Worm (Caenorhabditis elegans): ENCODE data around the gene nhx-2.

Gene nhx-2

ce11 chrII:7666967-7667366, 26.8 kb downstream of the nhx-2 start, which contains the start of gene lir-2:
Gene lir-2, plus strand, starts transcription at chrII:7667267.
- no peak for TF ChIP-seq cog-1 (tag; optimal IDR thresholded peaks at IDR 0.05)
- TF ChIP-seq ztf-29 (GFP tag; IDR thresholded peaks at IDR 0.05) = no peak
- TF ChIP-seq tab-1 (GFP tag; IDR thresholded peaks at IDR 0.05) = no peak
- TF ChIP-seq med-1 (GFP tag; optimal IDR thresholded peaks at IDR 0.05; ENCODE audit: insufficient read depth) = no peak
- no peak for TF ChIP-seq flt-1 (GFP tag; IDR thresholded peaks at IDR 0.05)
- TF ChIP-seq ref-1 (GFP tag; conservative IDR thresholded peaks at IDR 0.05) = no peak
- TF ChIP-seq ztf-23 (GFP tag; IDR thresholded peaks at IDR 0.05) = no peak
- TF ChIP-seq klf-2 (GFP tag; conservative IDR thresholded peaks at IDR 0.05) = no peak
- TF ChIP-seq T22C8.4 (GFP tag; IDR thresholded peaks at IDR 0.05) = no peak

DNA sequence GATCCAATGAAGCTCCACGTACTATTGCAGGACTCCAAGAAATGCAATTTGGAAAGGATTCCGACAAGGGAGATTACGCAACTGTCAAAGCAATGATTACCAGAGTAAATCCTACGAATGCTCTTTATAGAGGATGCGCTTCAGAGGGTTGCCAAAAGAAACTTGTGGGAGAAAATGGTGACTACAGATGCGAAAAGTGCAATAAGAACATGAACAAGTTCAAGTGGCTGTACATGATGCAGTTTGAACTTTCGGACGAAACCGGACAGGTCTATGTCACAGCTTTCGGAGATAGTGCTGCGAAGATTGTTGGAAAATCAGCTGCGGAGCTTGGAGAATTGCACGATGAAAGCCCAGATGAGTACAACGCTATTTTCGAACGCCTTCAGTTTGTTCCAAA, 27.4 kb downstream of the nhx-2 start:
- TF ChIP-seq ref-1 (GFP tag; conservative IDR thresholded peaks at IDR 0.05) (no peak), flt-1 (GFP tag; IDR thresholded peaks at IDR 0.05) (no peak), klf-2 (GFP tag; conservative IDR thresholded peaks at IDR 0.05) (no peak), ztf-23 (GFP tag; IDR thresholded peaks at IDR 0.05) (no peak), T22C8.4 (GFP tag; IDR thresholded peaks at IDR 0.05) (no peak), tab-1 (GFP tag; IDR thresholded peaks at IDR 0.05) (no peak), cog-1 (tag; optimal IDR thresholded peaks at IDR 0.05) (no peak), med-1 (GFP tag; optimal IDR thresholded peaks at IDR 0.05; ENCODE audit: insufficient read depth) (no peak)

- TF ChIP-seq ztf-23 (GFP tag; IDR thresholded peaks at IDR 0.05) (0 out of 2 replicates have a peak, but pooled peaks have one; percentile 9), flt-1 (GFP tag; IDR thresholded peaks at IDR 0.05) (no peak)
These were observed 29.8 kb downstream of the nhx-2 start, which contains the start of the genes F18A1.7 and rpa-1 for ce11 chrII:7663704-7664660. Gene F18A1.7, minus strand, starts transcription at chrII:7663754. Gene rpa-1, plus strand, starts transcription at chrII:7664582.

ce11 chrII:7663028-7663427, 30.7 kb downstream of the nhx-2 start:
- TF ChIP-seq ztf-29 (GFP tag; IDR thresholded peaks at IDR 0.05) = no peak
- TF ChIP-seq tab-1 (GFP tag; IDR thresholded peaks at IDR 0.05) = no peak
- no peak for TF ChIP-seq ref-1 (GFP tag; conservative IDR thresholded peaks at IDR 0.05)
- TF ChIP-seq flt-1 (GFP tag; IDR thresholded peaks at IDR 0.05) = no peak
- TF ChIP-seq cog-1 (tag; optimal IDR thresholded peaks at IDR 0.05) = no peak
- no peak for TF ChIP-seq T22C8.4 (GFP tag; IDR thresholded peaks at IDR 0.05)
- TF ChIP-seq med-1 (GFP tag; optimal IDR thresholded peaks at IDR 0.05; ENCODE audit: insufficient read depth) = no peak
- no peak for TF ChIP-seq ztf-23 (GFP tag; IDR thresholded peaks at IDR 0.05)
- TF ChIP-seq klf-2 (GFP tag; conservative IDR thresholded peaks at IDR 0.05) = no peak

DNA sequence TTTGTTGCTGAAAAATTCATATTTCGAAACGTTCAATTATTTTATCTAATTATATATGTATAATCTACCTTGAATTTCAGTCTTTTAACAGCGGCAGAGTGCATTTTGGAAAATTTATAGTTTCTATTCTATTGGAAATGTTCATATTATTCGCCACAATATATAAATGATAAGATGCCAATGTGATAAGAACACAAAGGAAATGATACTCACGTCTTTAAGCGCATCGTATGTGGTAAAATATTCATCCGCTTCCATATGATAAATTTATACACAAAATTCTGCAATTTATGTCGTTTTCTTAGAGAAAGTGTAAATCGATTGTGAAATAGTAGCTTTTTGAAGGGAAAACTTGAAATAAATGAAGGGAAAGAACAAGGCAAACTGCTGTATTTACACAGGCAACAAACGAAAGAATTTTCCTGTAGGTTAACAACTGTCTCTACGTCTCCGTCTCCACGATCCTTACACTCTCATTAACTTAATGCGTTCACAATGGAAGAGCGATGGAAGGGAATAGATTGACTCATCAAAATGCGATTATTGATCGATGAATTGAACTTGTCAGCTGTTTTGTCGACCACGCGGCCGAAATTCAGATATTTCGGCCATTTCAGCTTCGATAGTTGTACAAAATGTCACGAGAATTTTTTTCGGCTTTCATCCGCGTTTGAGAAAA, 31.6 kb downstream of the nhx-2 start, which contains the start of gene alfa-1:
TSS of gene alfa-1 (minus strand) at position 515 of the 679 bp plus-strand sequence.
- TF ChIP-seq ztf-29 (GFP tag; IDR thresholded peaks at IDR 0.05) (no peak), flt-1 (GFP tag; IDR thresholded peaks at IDR 0.05) (no peak), ref-1 (GFP tag; conservative IDR thresholded peaks at IDR 0.05) (no peak)

DNA sequence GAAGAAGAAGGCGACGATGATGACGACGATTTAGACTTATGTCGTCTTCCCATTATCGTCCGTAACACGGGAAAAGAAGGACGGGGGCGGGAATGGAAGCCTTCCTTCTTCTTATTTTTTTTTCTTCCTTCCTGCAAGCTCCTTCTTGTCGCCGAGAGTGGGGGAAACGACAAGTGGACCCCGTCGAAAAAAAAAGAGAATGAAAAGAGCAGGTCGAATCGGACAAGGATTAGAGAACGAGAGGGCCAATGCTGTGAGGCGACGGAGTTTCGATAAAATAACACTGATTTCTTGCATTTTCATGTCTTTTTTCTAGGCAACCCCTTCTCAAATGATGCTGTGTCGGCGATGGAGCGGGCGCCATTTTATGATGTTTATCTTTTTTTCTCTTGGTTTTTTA, 42.6 kb downstream of the nhx-2 start, which contains the start of gene pde-4:
TSS of gene pde-4 (minus strand) at position 76 of the 400 bp plus-strand sequence.
- TF ChIP-seq med-1 (GFP tag; optimal IDR thresholded peaks at IDR 0.05; ENCODE audit: insufficient read depth) (no peak), flt-1 (GFP tag; IDR thresholded peaks at IDR 0.05) (no peak), ref-1 (GFP tag; conservative IDR thresholded peaks at IDR 0.05) (no peak), ztf-29 (GFP tag; IDR thresholded peaks at IDR 0.05) (no peak), tab-1 (GFP tag; IDR thresholded peaks at IDR 0.05) (no peak), cog-1 (tag; optimal IDR thresholded peaks at IDR 0.05) (no peak), klf-2 (GFP tag; conservative IDR thresholded peaks at IDR 0.05) (no peak), T22C8.4 (GFP tag; IDR thresholded peaks at IDR 0.05) (no peak), ztf-23 (GFP tag; IDR thresholded peaks at IDR 0.05) (no peak)

DNA sequence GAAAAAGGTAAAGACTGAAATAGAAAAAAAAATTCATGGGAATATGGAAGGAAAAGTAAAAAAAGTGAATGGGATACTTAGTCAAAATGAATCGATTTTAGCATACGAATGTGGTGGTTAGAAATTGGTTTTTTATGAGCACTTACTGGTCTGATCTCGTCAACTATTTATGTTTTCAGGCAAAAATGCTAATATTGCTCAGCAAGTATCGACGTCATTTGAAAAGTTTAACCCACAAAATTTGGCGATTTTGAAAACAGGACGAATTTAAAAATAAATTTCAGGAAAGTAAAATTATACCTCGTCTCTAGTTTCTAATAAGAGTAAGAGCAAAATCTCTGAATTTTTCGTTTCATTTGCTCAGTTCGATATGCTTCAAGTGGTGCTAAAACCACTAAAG, 50.5 kb downstream of the nhx-2 start:
- TF ChIP-seq ztf-23 (GFP tag; IDR thresholded peaks at IDR 0.05) (no peak), med-1 (GFP tag; optimal IDR thresholded peaks at IDR 0.05; ENCODE audit: insufficient read depth) (no peak), T22C8.4 (GFP tag; IDR thresholded peaks at IDR 0.05) (no peak), klf-2 (GFP tag; conservative IDR thresholded peaks at IDR 0.05) (no peak), cog-1 (tag; optimal IDR thresholded peaks at IDR 0.05) (no peak), tab-1 (GFP tag; IDR thresholded peaks at IDR 0.05) (no peak), ztf-29 (GFP tag; IDR thresholded peaks at IDR 0.05) (no peak), ref-1 (GFP tag; conservative IDR thresholded peaks at IDR 0.05) (no peak), flt-1 (GFP tag; IDR thresholded peaks at IDR 0.05) (no peak)

ce11 chrII:7642016-7642653, 51.6 kb downstream of the nhx-2 start:
- TF ChIP-seq ref-1 (GFP tag; conservative IDR thresholded peaks at IDR 0.05) (no peak), tab-1 (GFP tag; IDR thresholded peaks at IDR 0.05) (no peak), cog-1 (tag; optimal IDR thresholded peaks at IDR 0.05) (peak; percentile 17), flt-1 (GFP tag; IDR thresholded peaks at IDR 0.05) (peak; percentile 58), ztf-23 (GFP tag; IDR thresholded peaks at IDR 0.05) (no peak), ztf-29 (GFP tag; IDR thresholded peaks at IDR 0.05) (no peak), klf-2 (GFP tag; conservative IDR thresholded peaks at IDR 0.05) (no peak)
